Fruit fly (Drosophila melanogaster): ENCODE data around the gene CG3638.

The CG3638 gene

DNA sequence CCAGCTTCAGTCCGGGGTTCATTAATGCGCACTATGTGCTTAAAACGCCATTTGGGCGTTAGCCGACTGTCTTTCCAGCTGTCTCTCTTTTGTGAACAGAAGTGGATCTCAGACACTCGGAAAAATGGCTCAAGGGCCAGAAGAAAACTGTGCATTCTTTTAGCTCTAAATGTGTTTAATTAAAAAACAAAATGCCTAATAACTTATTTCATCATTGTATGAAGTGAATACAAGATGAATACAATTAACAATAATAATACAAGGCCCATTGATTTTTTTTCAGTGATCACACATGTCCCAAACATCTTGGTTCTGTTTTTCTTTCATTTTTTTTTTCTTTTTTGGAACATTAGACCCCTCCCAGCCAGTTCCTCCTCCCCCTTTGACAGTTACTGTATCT lies 36.4 kb upstream of the CG3638 start (continued):
- TF ChIP-seq Usf (GFP tag; optimal IDR thresholded peaks at IDR 0.05) (no peak), CG1647 (GFP tag; optimal IDR thresholded peaks at IDR 0.05) (no peak), Hsf (GFP tag; optimal IDR thresholded peaks at IDR 0.05) (peak; percentile 53), CG13296 (GFP tag; optimal IDR thresholded peaks at IDR 0.05) (no peak), CG14710 (tag; optimal IDR thresholded peaks at IDR 0.05) (peak; percentile 43), vnd (GFP tag; IDR thresholded peaks at IDR 0.05; ENCODE audit: partially characterized antibody) (no peak), CG16813 (GFP tag; IDR thresholded peaks at IDR 0.05; ENCODE audit: partially characterized antibody) (no peak), CG17359 (tag; optimal IDR thresholded peaks at IDR 0.05) (peak; percentile 68), CG10321 (GFP tag; IDR thresholded peaks at IDR 0.05) (no peak), CG9932 (GFP tag; IDR thresholded peaks at IDR 0.05) (peak; percentile 43), Lhr (GFP tag; optimal IDR thresholded peaks at IDR 0.05) (no peak), CG18599 (GFP tag; optimal IDR thresholded peaks at IDR 0.05) (peak; percentile 78), Trl (optimal IDR thresholded peaks at IDR 0.05) (no peak), Trl (GFP tag; optimal IDR thresholded peaks at IDR 0.05) (peak; percentile 37), eve (GFP tag; optimal IDR thresholded peaks at IDR 0.05) (peak in 1 of 2 experiments; percentile 48), klu (GFP tag; IDR thresholded peaks at IDR 0.05) (peak; percentile 43; the same call in 1 of the 2 replicates), NFAT (GFP tag; IDR thresholded peaks at IDR 0.05) (no peak), CG7987 (GFP tag; optimal IDR thresholded peaks at IDR 0.05) (no peak), HmgZ (tag; optimal IDR thresholded peaks at IDR 0.05) (no peak), Asciz (GFP tag; optimal IDR thresholded peaks at IDR 0.05) (peak; percentile 20), stwl (tag; optimal IDR thresholded peaks at IDR 0.05) (no peak), CG11398 (GFP tag; optimal IDR thresholded peaks at IDR 0.05) (no peak), ara (GFP tag; IDR thresholded peaks at IDR 0.05) (peak; percentile 35; the same call in 1 of the 2 replicates), CG6175 (GFP tag; IDR thresholded peaks at IDR 0.05) (no peak), ac (GFP tag; optimal IDR thresholded peaks at IDR 0.05) (no peak), tll (GFP tag; optimal IDR thresholded peaks at IDR 0.05) (no peak), maf-S (GFP tag; optimal IDR thresholded peaks at IDR 0.05) (peak; percentile 43), h (optimal IDR thresholded peaks at IDR 0.05) (no peak), CG9876 (GFP tag; optimal IDR thresholded peaks at IDR 0.05) (no peak), Dp (GFP tag; optimal IDR thresholded peaks at IDR 0.05) (no peak), MBD-R2 (GFP tag; IDR thresholded peaks at IDR 0.05) (no peak), CG34376 (GFP tag; optimal IDR thresholded peaks at IDR 0.05) (no peak), prd (optimal IDR thresholded peaks at IDR 0.05) (no peak), prd (GFP tag; IDR thresholded peaks at IDR 0.05) (peak; percentile 68; the same call in 2 of the 3 replicates), TFAM (GFP tag; optimal IDR thresholded peaks at IDR 0.05) (no peak), jumu (GFP tag; optimal IDR thresholded peaks at IDR 0.05) (peak; percentile 34), Blimp-1 (GFP tag; optimal IDR thresholded peaks at IDR 0.05) (peak; percentile 75), en (GFP tag; optimal IDR thresholded peaks at IDR 0.05) (no peak), Six4 (GFP tag; optimal IDR thresholded peaks at IDR 0.05) (peak; percentile 24), emc (GFP tag; optimal IDR thresholded peaks at IDR 0.05) (no peak), CG13775 (GFP tag; optimal IDR thresholded peaks at IDR 0.05) (peak; percentile 55), CG10431 (GFP tag; optimal IDR thresholded peaks at IDR 0.05) (no peak), chif (GFP tag; optimal IDR thresholded peaks at IDR 0.05) (peak; percentile 30 to 46), bcd (GFP tag; optimal IDR thresholded peaks at IDR 0.05) (peak; percentile 40), CG5953 (GFP tag; IDR thresholded peaks at IDR 0.05) (no peak), dmrt99B (tag; optimal IDR thresholded peaks at IDR 0.05) (peak; percentile 75), CG31365 (tag; optimal IDR thresholded peaks at IDR 0.05) (no peak), CG1602 (GFP tag; optimal IDR thresholded peaks at IDR 0.05) (peak; percentile 13), Spps (tag; optimal IDR thresholded peaks at IDR 0.05) (peak; percentile 9), exex (tag; optimal IDR thresholded peaks at IDR 0.05) (no peak), gsb (GFP tag; IDR thresholded peaks at IDR 0.05) (no peak), CkIIα-i1 (GFP tag; IDR thresholded peaks at IDR 0.05) (no peak)

Data from whole organism, embryonic.